Worm (Caenorhabditis elegans): ENCODE measurements around the gene nstp-4.

ce11 chrII:372235-372634 lies 16.4 kb upstream of the nstp-4 start:
- no peak for TF ChIP-seq snpc-4 (tag; optimal IDR thresholded peaks at IDR 0.05)
- TF ChIP-seq ceh-82 (tag; optimal IDR thresholded peaks at IDR 0.05), result no peak
- no peak for TF ChIP-seq elt-3 (tag; optimal IDR thresholded peaks at IDR 0.05)
- TF ChIP-seq F13H6.1 (tag; optimal IDR thresholded peaks at IDR 0.05), result no peak
- TF ChIP-seq lin-13 (GFP tag; optimal IDR thresholded peaks at IDR 0.05), result no peak
